Fruit fly (Drosophila melanogaster): Measurements from ENCODE around the gene CG33700.

The CG33700 gene

dm6 chr3L:9466595-9466994 is 58.7 kb downstream of the CG33700 start (continued):
- TF ChIP-seq CG8290 (GFP tag; optimal IDR thresholded peaks at IDR 0.05), result no peak
- no peak for TF ChIP-seq CG8290 (tag; optimal IDR thresholded peaks at IDR 0.05)
- no peak for TF ChIP-seq CG12219 (GFP tag; optimal IDR thresholded peaks at IDR 0.05)
- TF ChIP-seq Vsx1 (GFP tag; optimal IDR thresholded peaks at IDR 0.05), result no peak
- TF ChIP-seq CG34422 (GFP tag; IDR thresholded peaks at IDR 0.05), result no peak
- no peak for TF ChIP-seq slbo (GFP tag; IDR thresholded peaks at IDR 0.05)
- TF ChIP-seq CG10462 (GFP tag; optimal IDR thresholded peaks at IDR 0.05), result no peak
- TF ChIP-seq Atf3 (GFP tag; optimal IDR thresholded peaks at IDR 0.05), result no peak
- TF ChIP-seq ranshi (GFP tag; IDR thresholded peaks at IDR 0.05), result no peak
- TF ChIP-seq CG10147 (GFP tag; optimal IDR thresholded peaks at IDR 0.05), result peak; percentile 34
- TF ChIP-seq onecut (GFP tag; IDR thresholded peaks at IDR 0.05), result no peak
- TF ChIP-seq CG32767 (GFP tag; IDR thresholded peaks at IDR 0.05), result no peak
- TF ChIP-seq CG1233 (GFP tag; optimal IDR thresholded peaks at IDR 0.05), result peak; percentile 31
- no peak for TF ChIP-seq HmgD (GFP tag; optimal IDR thresholded peaks at IDR 0.05)
- TF ChIP-seq bcd (GFP tag; optimal IDR thresholded peaks at IDR 0.05), result peak; percentile 3
- TF ChIP-seq CG30431 (GFP tag; optimal IDR thresholded peaks at IDR 0.05), result no peak
- no peak for TF ChIP-seq vfl (GFP tag; optimal IDR thresholded peaks at IDR 0.05)
- no peak for TF ChIP-seq CG12236 (GFP tag; optimal IDR thresholded peaks at IDR 0.05)
- TF ChIP-seq ash1 (GFP tag; optimal IDR thresholded peaks at IDR 0.05), result no peak
- peak; percentile 32 for TF ChIP-seq Hmr (GFP tag; optimal IDR thresholded peaks at IDR 0.05)
- TF ChIP-seq CG9932 (GFP tag; IDR thresholded peaks at IDR 0.05), result no peak
- no peak for TF ChIP-seq CG11398 (GFP tag; optimal IDR thresholded peaks at IDR 0.05)
- TF ChIP-seq Trl (optimal IDR thresholded peaks at IDR 0.05), result no peak
- TF ChIP-seq Trl (GFP tag; optimal IDR thresholded peaks at IDR 0.05), result no peak
- TF ChIP-seq h (optimal IDR thresholded peaks at IDR 0.05), result no peak
- TF ChIP-seq seq (GFP tag; IDR thresholded peaks at IDR 0.05), result no peak
- TF ChIP-seq Dref (GFP tag; IDR thresholded peaks at IDR 0.05), result no peak
- TF ChIP-seq D (optimal IDR thresholded peaks at IDR 0.05), result no peak
- no peak for TF ChIP-seq D (GFP tag; optimal IDR thresholded peaks at IDR 0.05)
- TF ChIP-seq CG42726 (GFP tag; IDR thresholded peaks at IDR 0.05; ENCODE audit: partially characterized antibody), result no peak
- no peak for TF ChIP-seq CG31388 (GFP tag; optimal IDR thresholded peaks at IDR 0.05)
- TF ChIP-seq CG11504 (tag; optimal IDR thresholded peaks at IDR 0.05), result peak; percentile 69
- no peak for TF ChIP-seq pfk (GFP tag; optimal IDR thresholded peaks at IDR 0.05)
- TF ChIP-seq otp (GFP tag; IDR thresholded peaks at IDR 0.05), result no peak
- peak; percentile 29 for TF ChIP-seq CG6765 (GFP tag; optimal IDR thresholded peaks at IDR 0.05)
- peak; percentile 18 for TF ChIP-seq org-1 (GFP tag; optimal IDR thresholded peaks at IDR 0.05)
- peak; percentile 12 for TF ChIP-seq CG5180 (GFP tag; optimal IDR thresholded peaks at IDR 0.05)
- TF ChIP-seq CG11696 (GFP tag; IDR thresholded peaks at IDR 0.05), result no peak
- no peak for TF ChIP-seq chif (GFP tag; optimal IDR thresholded peaks at IDR 0.05)
- no peak for TF ChIP-seq CG3838 (GFP tag; optimal IDR thresholded peaks at IDR 0.05)
- no peak for TF ChIP-seq grn (GFP tag; optimal IDR thresholded peaks at IDR 0.05)
- no peak for TF ChIP-seq crol (GFP tag; IDR thresholded peaks at IDR 0.05)
- TF ChIP-seq CG32532 (GFP tag; IDR thresholded peaks at IDR 0.05), result no peak
- no peak for TF ChIP-seq Atf6 (GFP tag; IDR thresholded peaks at IDR 0.05)
- no peak for TF ChIP-seq E2f2 (GFP tag; IDR thresholded peaks at IDR 0.05)
- peak; percentile 58 for TF ChIP-seq CG18599 (GFP tag; optimal IDR thresholded peaks at IDR 0.05)
- TF ChIP-seq CG17359 (tag; optimal IDR thresholded peaks at IDR 0.05), result peak; percentile 4
- no peak for TF ChIP-seq Lpt (GFP tag; optimal IDR thresholded peaks at IDR 0.05)
- no peak for TF ChIP-seq Dad (GFP tag; optimal IDR thresholded peaks at IDR 0.05)
- TF ChIP-seq Fer2 (tag; optimal IDR thresholded peaks at IDR 0.05), result no peak
- TF ChIP-seq Bdp1 (GFP tag; optimal IDR thresholded peaks at IDR 0.05), result no peak
- TF ChIP-seq dmrt11E (tag; optimal IDR thresholded peaks at IDR 0.05), result no peak
- TF ChIP-seq CG8478 (optimal IDR thresholded peaks at IDR 0.05), result no peak
- TF ChIP-seq Hsf (GFP tag; optimal IDR thresholded peaks at IDR 0.05), result peak; percentile 8
- no peak for TF ChIP-seq ind (GFP tag; optimal IDR thresholded peaks at IDR 0.05)

All from whole organism, embryonic.